Fruit fly (Drosophila melanogaster) whole organism, embryonic: ENCODE results near the gene Mo25.
A peak's percentile ranks its signal among the peaks of the same experiment; 100 is the strongest.

Experiments used
- Adf1 ChIP-seq: fragments of 200-800 bp; sonication (Bioruptor generic); IDR thresholded peaks from 2 replicates; pipeline ENCODE4 v1.3.6; 2022; ENCODE audit warnings: missing biosample characterization, missing genetic modification characterization
- Atf3 ChIP-seq: fragments of 200-800 bp; sonication (Bioruptor generic); optimal IDR thresholded peaks from 3 replicates; lab custom pipeline; 2016; ENCODE audit warnings: missing biosample characterization, missing genetic modification characterization
- Bteb2 ChIP-seq: fragments of 200-800 bp; sonication (Bioruptor generic); optimal IDR thresholded peaks from 2 replicates; lab custom pipeline; 2016; ENCODE audit warnings: missing biosample characterization, missing genetic modification characterization
- CG10366 ChIP-seq: fragments of 200-800 bp; sonication (Bioruptor generic); IDR thresholded peaks from 2 replicates; pipeline ENCODE4 v1.3.6; 2022; ENCODE audit warnings: missing biosample characterization, missing genetic modification characterization
- CG12391 ChIP-seq: fragments of 200-800 bp; sonication (Bioruptor generic); optimal IDR thresholded peaks from 3 replicates; lab custom pipeline; 2018; ENCODE audit warnings: missing biosample characterization, mild to moderate bottlenecking, missing genetic modification characterization, moderate library complexity
- CG12744 ChIP-seq: fragments of 200-800 bp; sonication (Bioruptor generic); optimal IDR thresholded peaks from 2 replicates; lab custom pipeline; 2016; ENCODE audit warnings: missing biosample characterization, missing genetic modification characterization
- CG13775 ChIP-seq: fragments of 200-800 bp; sonication (Bioruptor generic); optimal IDR thresholded peaks from 3 replicates; lab custom pipeline; 2017; ENCODE audit warnings: missing biosample characterization, mild to moderate bottlenecking, missing genetic modification characterization
- CG14014 ChIP-seq: fragments of 200-800 bp; sonication (Bioruptor generic); IDR thresholded peaks from 2 replicates; pipeline ENCODE4 v1.3.6; 2022; ENCODE audit warnings: missing biosample characterization, missing genetic modification characterization
- CG14050 ChIP-seq: fragments of 200-800 bp; sonication (Bioruptor generic); IDR thresholded peaks from 3 replicates; pipeline ENCODE4 v1.3.6; 2022; ENCODE audit warnings: missing biosample characterization, missing genetic modification characterization
- CG15269 ChIP-seq: fragments of 200-800 bp; sonication (Bioruptor generic); optimal IDR thresholded peaks from 2 replicates; lab custom pipeline; 2018; ENCODE audit warnings: missing biosample characterization, mild to moderate bottlenecking, missing genetic modification characterization, moderate library complexity
- CG15479 ChIP-seq: fragments of 200-800 bp; sonication (Bioruptor generic); optimal IDR thresholded peaks from 3 replicates; lab custom pipeline; 2019; ENCODE audit warnings: missing biosample characterization, mild to moderate bottlenecking, missing genetic modification characterization, moderate library complexity
- CG17359 ChIP-seq: fragments of 200-800 bp; sonication (Bioruptor generic); optimal IDR thresholded peaks from 3 replicates; lab custom pipeline; 2018; ENCODE audit warnings: missing biosample characterization, mild to moderate bottlenecking, missing genetic modification characterization, moderate library complexity
- CG17829 ChIP-seq: fragments of 200-800 bp; optimal IDR thresholded peaks from 2 replicates; lab custom pipeline; 2019; ENCODE audit warnings: missing biosample characterization, mild to moderate bottlenecking, missing genetic modification characterization, moderate library complexity
- CG31224 ChIP-seq: fragments of 200-800 bp; sonication (Bioruptor generic); IDR thresholded peaks from 2 replicates; pipeline ENCODE4 v1.3.6; 2022; ENCODE audit warnings: missing biosample characterization, missing genetic modification characterization
- CG34224 ChIP-seq: fragments of 200-800 bp; sonication (Bioruptor generic); IDR thresholded peaks from 3 replicates; pipeline ENCODE4 v1.3.6; 2022; ENCODE audit warnings: missing biosample characterization, missing genetic modification characterization; ENCODE audit not compliant: partially characterized antibody
- CG3847 ChIP-seq: fragments of 200-800 bp; sonication (Bioruptor generic); IDR thresholded peaks from 2 replicates; pipeline ENCODE4 v1.3.6; 2022; ENCODE audit warnings: missing biosample characterization, missing genetic modification characterization
- CG4328 ChIP-seq: fragments of 200-800 bp; sonication (Bioruptor generic); optimal IDR thresholded peaks from 3 replicates; lab custom pipeline; 2017; ENCODE audit warnings: missing biosample characterization, missing genetic modification reagents, missing genetic modification characterization
- CG6272 ChIP-seq: fragments of 200-800 bp; sonication (Bioruptor generic); IDR thresholded peaks from 2 replicates; pipeline ENCODE4 v1.3.6; 2022; ENCODE audit warnings: missing biosample characterization, missing genetic modification characterization
- CG6854 ChIP-seq: fragments of 200-800 bp; sonication (Bioruptor generic); optimal IDR thresholded peaks from 3 replicates; lab custom pipeline; 2017; ENCODE audit warnings: missing biosample characterization, mild to moderate bottlenecking, missing genetic modification characterization
- CG8765 ChIP-seq: fragments of 200-800 bp; sonication (Bioruptor generic); IDR thresholded peaks from 2 replicates; pipeline ENCODE4 v1.3.6; 2022; ENCODE audit warnings: missing biosample characterization, missing genetic modification characterization
- CG8924 ChIP-seq: fragments of 200-800 bp; optimal IDR thresholded peaks from 3 replicates; lab custom pipeline; 2019; ENCODE audit warnings: missing biosample characterization, mild to moderate bottlenecking, missing genetic modification characterization, moderate library complexity
- CG9215 ChIP-seq: fragments of 200-800 bp; sonication (Bioruptor generic); IDR thresholded peaks from 2 replicates; pipeline ENCODE4 v1.3.6; 2022; ENCODE audit warnings: missing biosample characterization, missing genetic modification characterization
- CHES-1-like ChIP-seq: fragments of 200-800 bp; sonication (Bioruptor generic); optimal IDR thresholded peaks from 2 replicates; lab custom pipeline; 2016; ENCODE audit warnings: missing biosample characterization, missing genetic modification characterization
- Lhr ChIP-seq: fragments of 200-800 bp; sonication (Bioruptor generic); optimal IDR thresholded peaks from 3 replicates; lab custom pipeline; 2017; ENCODE audit warnings: mild to moderate bottlenecking, missing biosample characterization, missing genetic modification reagents, missing genetic modification characterization
- MTF-1 ChIP-seq: fragments of 200-800 bp; sonication (Bioruptor generic); optimal IDR thresholded peaks from 2 replicates; lab custom pipeline; 2018; ENCODE audit warnings: missing biosample characterization, mild to moderate bottlenecking, missing genetic modification characterization, borderline replicate concordance
- Rx ChIP-seq: fragments of 200-800 bp; sonication (Bioruptor generic); IDR thresholded peaks from 2 replicates; pipeline ENCODE4 v1.3.6; 2022; ENCODE audit warnings: missing biosample characterization, missing genetic modification characterization
- Sin3A ChIP-seq: fragments of >200 bp; optimal IDR thresholded peaks from 2 replicates; lab custom pipeline; 2018
- Spps ChIP-seq: fragments of 200-800 bp; sonication (Bioruptor generic); optimal IDR thresholded peaks from 2 replicates; lab custom pipeline; 2018; ENCODE audit warnings: missing biosample characterization, mild to moderate bottlenecking, missing genetic modification characterization
- Trl ChIP-seq, 3 experiments: fragments of >200 bp in 2 of 3; fragments of 200-800 bp in 1 of 3; sonication (Bioruptor generic) in 1 of 3; optimal IDR thresholded peaks; 2 replicates in 1 of 3; 3 replicates in 2 of 3; lab custom pipeline; 2016 to 2017; ENCODE audit warnings: missing biosample characterization in 1 of 3, missing genetic modification characterization in 1 of 3
- Xbp1 ChIP-seq: fragments of 200-800 bp; sonication (Bioruptor generic); optimal IDR thresholded peaks from 3 replicates; lab custom pipeline; 2016; ENCODE audit warnings: missing biosample characterization, mild to moderate bottlenecking, missing genetic modification characterization
- ara ChIP-seq: fragments of 200-800 bp; sonication (Bioruptor generic); IDR thresholded peaks from 2 replicates; pipeline ENCODE4 v1.3.6; 2022; ENCODE audit warnings: missing biosample characterization, missing genetic modification characterization
- ftz-f1 ChIP-seq: fragments of 200-800 bp; sonication (Bioruptor generic); optimal IDR thresholded peaks from 2 replicates; lab custom pipeline; 2016; ENCODE audit warnings: missing biosample characterization, missing genetic modification characterization
- fu2 ChIP-seq: fragments of 200-800 bp; sonication (Bioruptor generic); optimal IDR thresholded peaks from 2 replicates; lab custom pipeline; 2016; ENCODE audit warnings: missing biosample characterization, missing genetic modification characterization
- hth ChIP-seq: fragments of >200 bp; optimal IDR thresholded peaks from 2 replicates; lab custom pipeline; 2017; ENCODE audit warnings: inconsistent platforms
- ind ChIP-seq: fragments of 200-800 bp; sonication (Bioruptor generic); optimal IDR thresholded peaks from 3 replicates; lab custom pipeline; 2016; ENCODE audit warnings: missing biosample characterization, missing genetic modification characterization
- jumu ChIP-seq: fragments of 200-800 bp; sonication (Bioruptor generic); optimal IDR thresholded peaks from 3 replicates; lab custom pipeline; 2016; ENCODE audit warnings: missing biosample characterization, missing genetic modification characterization
- lbe ChIP-seq: fragments of 200-800 bp; sonication (Bioruptor generic); optimal IDR thresholded peaks from 2 replicates; lab custom pipeline; 2016; ENCODE audit warnings: missing biosample characterization, mild to moderate bottlenecking, missing genetic modification characterization
- lov ChIP-seq, 2 experiments: fragments of 200-800 bp in 1 of 2; fragments of >200 bp in 1 of 2; sonication (Bioruptor generic) in 1 of 2; IDR thresholded peaks in 1 of 2; optimal IDR thresholded peaks in 1 of 2; 2 replicates in 1 of 2; 3 replicates in 1 of 2; pipeline versions ENCODE4 v1.3.6 to Lab custom; 2017 to 2022; ENCODE audit warnings: missing biosample characterization in 1 of 2, missing genetic modification characterization in 1 of 2
- odd ChIP-seq: fragments of 200-800 bp; sonication (Bioruptor generic); optimal IDR thresholded peaks from 2 replicates; lab custom pipeline; 2017; ENCODE audit warnings: missing biosample characterization, mild to moderate bottlenecking, missing genetic modification characterization
- otp ChIP-seq: fragments of 200-800 bp; sonication (Bioruptor generic); IDR thresholded peaks from 3 replicates; pipeline ENCODE4, ENCODE4 v1.3.6; 2022; ENCODE audit warnings: missing biosample characterization, missing genetic modification characterization
- peb ChIP-seq: fragments of 200-800 bp; sonication (Bioruptor generic); IDR thresholded peaks from 2 replicates; pipeline ENCODE4 v1.3.6; 2022; ENCODE audit warnings: missing biosample characterization, missing genetic modification characterization
- salm ChIP-seq: fragments of 200-800 bp; sonication (Bioruptor generic); optimal IDR thresholded peaks from 2 replicates; lab custom pipeline; 2018; ENCODE audit warnings: missing biosample characterization, mild to moderate bottlenecking, missing genetic modification characterization
- scrt ChIP-seq: fragments of 200-800 bp; sonication (Bioruptor generic); optimal IDR thresholded peaks from 2 replicates; lab custom pipeline; 2018; ENCODE audit warnings: missing biosample characterization, mild to moderate bottlenecking, missing genetic modification characterization, moderate library complexity
- sug ChIP-seq: fragments of 200-800 bp; optimal IDR thresholded peaks from 2 replicates; lab custom pipeline; 2019; ENCODE audit warnings: missing biosample characterization, mild to moderate bottlenecking, missing genetic modification characterization, moderate library complexity
- vfl ChIP-seq: fragments of 200-800 bp; sonication (Bioruptor generic); optimal IDR thresholded peaks from 2 replicates; lab custom pipeline; 2016; ENCODE audit warnings: missing biosample characterization, missing genetic modification characterization
- zen ChIP-seq: fragments of 200-800 bp; sonication (Bioruptor generic); optimal IDR thresholded peaks from 3 replicates; lab custom pipeline; 2018; ENCODE audit warnings: missing biosample characterization, mild to moderate bottlenecking, missing genetic modification characterization, moderate library complexity
- zen2 ChIP-seq: fragments of 200-800 bp; sonication (Bioruptor generic); IDR thresholded peaks from 3 replicates; pipeline ENCODE4 v1.3.6; 2022; ENCODE audit warnings: missing biosample characterization, missing genetic modification characterization; ENCODE audit not compliant: partially characterized antibody

Mo25 gene

dm6 chr3L:16661167-16662109 is 46.2 kb upstream of the Mo25 start, which contains the start of gene Baldspot (continued):
- TF ChIP-seq Bteb2 (GFP tag; lab: Kevin White, UChicago) (peak; percentile 23), CG15269 (peak; percentile 42), lbe (GFP tag; lab: Kevin White, UChicago) (peak; percentile 11), CG3847 (peak; percentile 52; the same call in 1 of the 2 replicates), odd (GFP tag; lab: Kevin White, UChicago) (peak; percentile 11), vfl (GFP tag; lab: Kevin White, UChicago) (no peak), Lhr (GFP tag; lab: Kevin White, UChicago) (peak; percentile 85), zen2 (GFP tag; lab: Robert Waterston, UW) (peak; percentile 1; the same call in 1 of the 3 replicates), fu2 (GFP tag; lab: Kevin White, UChicago) (peak; percentile 12), lov (optimal IDR thresholded peaks at IDR 0.05; lab: Kevin White, UChicago) (no peak), lov (GFP tag; IDR thresholded peaks at IDR 0.05; lab: Robert Waterston, UW) (no peak), CG17359 (tag; lab: Kevin White, UChicago) (peak; percentile 72), CG4328 (GFP tag; lab: Kevin White, UChicago) (peak; percentile 86), peb (GFP tag; lab: Robert Waterston, UW) (0 out of 2 replicates have a peak, but pooled peaks have one; percentile 6), CHES-1-like (GFP tag; lab: Kevin White, UChicago) (peak; percentile 50), salm (tag; lab: Kevin White, UChicago) (peak; percentile 22), Atf3 (GFP tag; lab: Kevin White, UChicago) (peak; percentile 49), otp (peak; percentile 10; the same call in 1 of the 3 replicates), Adf1 (GFP tag; lab: Robert Waterston, UW) (peak; percentile 76), sug (tag; lab: Kevin White, UChicago) (peak; percentile 77), CG8765 (peak; percentile 52), Rx (peak; percentile 54), ind (GFP tag; lab: Kevin White, UChicago) (peak; percentile 85), Spps (tag; lab: Kevin White, UChicago) (peak; percentile 77), CG8924 (tag; lab: Kevin White, UChicago) (peak; percentile 78), jumu (GFP tag; lab: Kevin White, UChicago) (peak; percentile 68), CG17829 (tag; lab: Kevin White, UChicago) (peak; percentile 68), CG31224 (GFP tag; lab: Robert Waterston, UW) (peak; percentile 43; the same call in 1 of the 2 replicates), CG14014 (GFP tag; lab: Robert Waterston, UW) (no peak; the same call in 1 of the 2 replicates), CG13775 (peak; percentile 10), CG14050 (GFP tag; lab: Robert Waterston, UW) (peak; percentile 40; the same call in 1 of the 3 replicates), ara (GFP tag; lab: Robert Waterston, UW) (peak; percentile 68), Xbp1 (GFP tag; lab: Kevin White, UChicago) (peak; percentile 36), CG6854 (GFP tag; lab: Kevin White, UChicago) (peak; percentile 76), ftz-f1 (peak; percentile 66), Trl (optimal IDR thresholded peaks at IDR 0.05; lab: Kevin White, UChicago) (peak; percentile 51 to 78), Trl (GFP tag; optimal IDR thresholded peaks at IDR 0.05; lab: Kevin White, UChicago) (peak; percentile 78), CG12744 (no peak), CG15479 (GFP tag; lab: Kevin White, UChicago) (peak; percentile 21), CG6272 (GFP tag; lab: Robert Waterston, UW) (peak; percentile 46; the same call in 1 of the 2 replicates), Sin3A (lab: Kevin White, UChicago) (peak; percentile 46), CG34224 (peak; percentile 72), CG9215 (peak; percentile 62), MTF-1 (GFP tag; lab: Kevin White, UChicago) (peak; percentile 69), CG12391 (tag; lab: Kevin White, UChicago) (peak; percentile 60), zen (tag; lab: Kevin White, UChicago) (peak; percentile 57), scrt (GFP tag; lab: Kevin White, UChicago) (peak; percentile 79), CG10366 (GFP tag; lab: Robert Waterston, UW) (peak; percentile 54), hth (no peak)
